Fruit fly (Drosophila melanogaster): ENCODE data around the gene CG42711.
A peak's percentile ranks its signal among the peaks of the same experiment; 100 is the strongest.

dm6 chr2L:13884678-13885303 lies 46.4 kb downstream of the CG42711 start:
- TF ChIP-seq foxo (GFP tag; optimal IDR thresholded peaks at IDR 0.05): peak in 1 of 2 experiments; percentile 40
- TF ChIP-seq psq (GFP tag; optimal IDR thresholded peaks at IDR 0.05): peak; percentile 3
- no peak for TF ChIP-seq CG9705 (GFP tag; optimal IDR thresholded peaks at IDR 0.05)
- no peak for TF ChIP-seq pan (optimal IDR thresholded peaks at IDR 0.05)

Measured in whole organism, wandering third instar larva.